Worm (Caenorhabditis elegans): ENCODE results near the gene gen-1.

- no peak for TF ChIP-seq flt-1 (GFP tag; IDR thresholded peaks at IDR 0.05)
- no peak for TF ChIP-seq ama-1 (optimal IDR thresholded peaks at IDR 0.05)
- TF ChIP-seq hmg-4 (GFP tag; optimal IDR thresholded peaks at IDR 0.05): no peak
- no peak for TF ChIP-seq ceh-36 (tag; optimal IDR thresholded peaks at IDR 0.05)
- TF ChIP-seq tbx-37 (GFP tag; conservative IDR thresholded peaks at IDR 0.05): no peak
Observed at ce11 chrIII:6261985-6262384, 14.0 kb upstream of the gen-1 start, which contains the start of gene srg-4.

Measured in whole organism, early embryonic.